Fruit fly (Drosophila melanogaster): ENCODE measurements around the gene CG32188.

The CG32188 gene

dm6 chr3L:17856655-17857479 is 23.4 kb upstream of the CG32188 start, which contains the start of gene CG5535 (continued):
- peak; percentile 60 for TF ChIP-seq dac (GFP tag; optimal IDR thresholded peaks at IDR 0.05)
- TF ChIP-seq esn (GFP tag; optimal IDR thresholded peaks at IDR 0.05), result peak; percentile 65
- peak; percentile 83 for TF ChIP-seq CG10631 (GFP tag; optimal IDR thresholded peaks at IDR 0.05)
- peak; percentile 90 for TF ChIP-seq Eip78C (GFP tag)
- TF ChIP-seq CG11902 (GFP tag; optimal IDR thresholded peaks at IDR 0.05), result peak; percentile 12
- TF ChIP-seq Gug (GFP tag; IDR thresholded peaks at IDR 0.05), result peak; percentile 35
- TF ChIP-seq CG6854 (GFP tag; optimal IDR thresholded peaks at IDR 0.05), result no peak
- peak; percentile 20 for TF ChIP-seq CG8319 (GFP tag; optimal IDR thresholded peaks at IDR 0.05)
- peak; percentile 74 for TF ChIP-seq OdsH (GFP tag; optimal IDR thresholded peaks at IDR 0.05)
- peak; percentile 64 for TF ChIP-seq pdm3 (GFP tag; optimal IDR thresholded peaks at IDR 0.05)
- TF ChIP-seq CG7368 (GFP tag; optimal IDR thresholded peaks at IDR 0.05), result peak; percentile 47
- no peak for TF ChIP-seq Hr38 (GFP tag; optimal IDR thresholded peaks at IDR 0.05)
- TF ChIP-seq Smox (GFP tag; optimal IDR thresholded peaks at IDR 0.05), result no peak
- TF ChIP-seq svp (GFP tag), result no peak
- peak; percentile 88 for TF ChIP-seq CG6808 (GFP tag; optimal IDR thresholded peaks at IDR 0.05)
- peak; percentile 57 for TF ChIP-seq CG10669 (GFP tag; optimal IDR thresholded peaks at IDR 0.05)
- TF ChIP-seq Lpt (GFP tag; optimal IDR thresholded peaks at IDR 0.05), result peak; percentile 58
- TF ChIP-seq acj6 (GFP tag; optimal IDR thresholded peaks at IDR 0.05), result peak; percentile 76
- peak; percentile 60 for TF ChIP-seq fd59A (GFP tag; optimal IDR thresholded peaks at IDR 0.05)
- peak; percentile 77 for TF ChIP-seq CG8119 (GFP tag; IDR thresholded peaks at IDR 0.05)
- peak; percentile 12 for TF ChIP-seq vri (GFP tag; optimal IDR thresholded peaks at IDR 0.05)
- TF ChIP-seq Eip75B (GFP tag; optimal IDR thresholded peaks at IDR 0.05), result peak; percentile 20
- peak; percentile 96 for TF ChIP-seq CG32006 (GFP tag; optimal IDR thresholded peaks at IDR 0.05)
- TF ChIP-seq eg (GFP tag; IDR thresholded peaks at IDR 0.05), result peak; percentile 76
- TF ChIP-seq Hr39 (GFP tag; optimal IDR thresholded peaks at IDR 0.05), result peak; percentile 36
- peak; percentile 91 for TF ChIP-seq CG6276 (GFP tag; optimal IDR thresholded peaks at IDR 0.05)
- TF ChIP-seq CG15336 (GFP tag; IDR thresholded peaks at IDR 0.05), result peak; percentile 44
- TF ChIP-seq CG11762 (GFP tag; optimal IDR thresholded peaks at IDR 0.05; ENCODE audit: insufficient read depth), result peak; percentile 47
- peak; percentile 56 for TF ChIP-seq CG34406 (GFP tag; optimal IDR thresholded peaks at IDR 0.05)
- TF ChIP-seq ss (GFP tag; optimal IDR thresholded peaks at IDR 0.05), result peak; percentile 48 to 52
- peak; percentile 77 for TF ChIP-seq spab (GFP tag; optimal IDR thresholded peaks at IDR 0.05)
- peak; percentile 75 for TF ChIP-seq CG3032 (tag; optimal IDR thresholded peaks at IDR 0.05)
- no peak for TF ChIP-seq CG6163 (GFP tag; IDR thresholded peaks at IDR 0.05)
- TF ChIP-seq CG3919 (GFP tag; optimal IDR thresholded peaks at IDR 0.05), result peak; percentile 68
- peak; percentile 41 for TF ChIP-seq Sox14 (GFP tag; optimal IDR thresholded peaks at IDR 0.05)
- peak; percentile 50 for TF ChIP-seq CG9139 (GFP tag; optimal IDR thresholded peaks at IDR 0.05)

- TF ChIP-seq achi (GFP tag; optimal IDR thresholded peaks at IDR 0.05), result peak; percentile 81
- TF ChIP-seq Ets96B (tag; optimal IDR thresholded peaks at IDR 0.05), result no peak
- TF ChIP-seq CG32006 (GFP tag; optimal IDR thresholded peaks at IDR 0.05), result no peak
- no peak for TF ChIP-seq Lpt (GFP tag; optimal IDR thresholded peaks at IDR 0.05)
- no peak for TF ChIP-seq lz (GFP tag; optimal IDR thresholded peaks at IDR 0.05)
- TF ChIP-seq esn (GFP tag; optimal IDR thresholded peaks at IDR 0.05), result peak; percentile 6
- TF ChIP-seq CG10631 (GFP tag; optimal IDR thresholded peaks at IDR 0.05), result no peak
- TF ChIP-seq Sox14 (GFP tag; optimal IDR thresholded peaks at IDR 0.05), result peak; percentile 6
- no peak for TF ChIP-seq CG11902 (GFP tag; optimal IDR thresholded peaks at IDR 0.05)
- peak; percentile 9 for TF ChIP-seq Eip93F (GFP tag; optimal IDR thresholded peaks at IDR 0.05)
- no peak for TF ChIP-seq salr (GFP tag; optimal IDR thresholded peaks at IDR 0.05)
- peak; percentile 32 for TF ChIP-seq Eip78C (GFP tag)
Observed at dm6 chr3L:17849517-17849916, 16.1 kb upstream of the CG32188 start, which contains the start of gene TrpRS-m. Gene TrpRS-m (plus strand): TSS chr3L:17849727.
